Fruit fly (Drosophila melanogaster) whole organism, embryonic: ENCODE results near the gene CG10959.

Experiments
- Blimp-1 ChIP-seq: fragments of 200-800 bp; sonication (Bioruptor generic); optimal IDR thresholded peaks from 3 replicates; lab custom pipeline; 2018; ENCODE audit warnings: missing biosample characterization, missing genetic modification characterization, mild to moderate bottlenecking, moderate library complexity, missing genetic modification reagents
- CG10431 ChIP-seq: fragments of 200-800 bp; sonication (Bioruptor generic); optimal IDR thresholded peaks from 3 replicates; lab custom pipeline; 2018; ENCODE audit warnings: missing biosample characterization, mild to moderate bottlenecking, missing genetic modification characterization
- CG16863 ChIP-seq: fragments of 200-800 bp; sonication (Bioruptor generic); optimal IDR thresholded peaks from 3 replicates; lab custom pipeline; 2016; ENCODE audit warnings: missing biosample characterization, missing genetic modification characterization
- kay ChIP-seq: fragments of 200-800 bp; sonication (Bioruptor generic); optimal IDR thresholded peaks from 2 replicates; lab custom pipeline; 2016; ENCODE audit warnings: missing biosample characterization, missing genetic modification characterization
- salm ChIP-seq: fragments of 200-800 bp; sonication (Bioruptor generic); optimal IDR thresholded peaks from 2 replicates; lab custom pipeline; 2018; ENCODE audit warnings: missing biosample characterization, mild to moderate bottlenecking, missing genetic modification characterization
- stwl ChIP-seq: fragments of 200-800 bp; sonication (Bioruptor generic); optimal IDR thresholded peaks from 3 replicates; lab custom pipeline; 2018; ENCODE audit warnings: missing biosample characterization, mild to moderate bottlenecking, missing genetic modification characterization, moderate library complexity

DNA sequence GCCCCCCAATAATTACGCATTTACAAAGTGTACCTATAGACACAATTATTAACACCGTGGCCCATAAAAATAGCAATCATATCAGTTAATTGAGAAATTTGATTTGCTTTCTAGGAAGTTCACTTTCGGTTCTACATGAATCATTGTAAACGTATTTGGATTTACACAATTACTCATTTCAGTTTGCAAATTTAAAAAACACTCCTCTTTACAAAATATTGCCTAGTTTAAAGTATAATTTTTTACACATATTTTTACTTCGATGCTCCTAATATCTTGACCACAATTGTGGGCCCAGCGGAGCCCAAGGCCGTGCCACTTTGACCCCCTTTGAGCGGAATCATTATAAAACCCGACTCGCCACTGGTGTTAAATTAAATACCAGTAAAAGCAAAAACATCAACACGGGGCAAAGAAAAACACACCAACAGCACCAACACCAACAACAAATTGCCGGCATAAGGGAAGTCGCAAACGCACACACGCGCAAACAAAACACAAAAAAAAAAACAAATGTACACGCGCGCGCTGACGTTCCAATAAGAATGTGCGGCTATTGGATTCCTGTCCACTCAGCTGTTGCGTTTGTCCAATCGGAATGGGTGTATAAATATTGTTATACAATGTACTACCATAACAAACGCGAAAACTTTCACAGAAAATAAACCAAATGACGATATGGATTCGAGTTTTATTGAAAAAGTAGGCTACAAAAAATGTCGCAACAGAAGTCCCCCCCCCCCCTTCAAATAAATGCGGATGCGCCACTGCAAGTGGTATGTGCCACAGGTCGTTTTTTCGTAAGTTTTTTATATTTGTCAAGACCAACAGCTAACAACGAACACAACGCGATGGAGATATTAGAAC, 33.9 kb upstream of the CG10959 start:
- TF ChIP-seq CG16863 (GFP tag; lab: Kevin White, UChicago): peak; percentile 49
- no peak for TF ChIP-seq kay (GFP tag; lab: Kevin White, UChicago)
- TF ChIP-seq stwl (tag; lab: Kevin White, UChicago): no peak
- TF ChIP-seq Blimp-1 (GFP tag; lab: Kevin White, UChicago): peak; percentile 42
- TF ChIP-seq salm (tag; lab: Kevin White, UChicago): peak; percentile 12
- TF ChIP-seq CG10431 (GFP tag; lab: Kevin White, UChicago): no peak
